Worm (Caenorhabditis elegans) whole organism, midembryonic: Measurements from ENCODE around the gene col-10.

Source experiments
- T22C8.4 ChIP-seq: fragments of 200-800 bp; sonication (Bioruptor generic); IDR thresholded peaks from 2 replicates; pipeline ENCODE4 v1.3.6; 2022; ENCODE audit warnings: missing genetic modification characterization, missing compliant biosample characterization
- cog-1 ChIP-seq: sonication (generic microtip); optimal IDR thresholded peaks from 2 replicates; lab custom pipeline; 2016; ENCODE audit warnings: missing genetic modification characterization, missing compliant biosample characterization
- flt-1 ChIP-seq: fragments of 200-800 bp; sonication (Bioruptor generic); IDR thresholded peaks from 2 replicates; pipeline ENCODE4 v1.3.6; 2022; ENCODE audit warnings: missing genetic modification characterization, missing compliant biosample characterization
- klf-2 ChIP-seq: fragments of 200-800 bp; sonication (Bioruptor generic); conservative IDR thresholded peaks from 2 replicates; pipeline ENCODE4 v1.3.6; 2022; ENCODE audit warnings: missing genetic modification reagents, missing genetic modification characterization, missing compliant biosample characterization
- med-1 ChIP-seq: sonication (generic microtip); optimal IDR thresholded peaks from 2 replicates; lab custom pipeline; 2017; ENCODE audit warnings: missing genetic modification characterization, mild to moderate bottlenecking, missing compliant biosample characterization, antibody characterized with exemption, missing genetic modification reagents; ENCODE audit not compliant: insufficient read depth
- ref-1 ChIP-seq: fragments of 200-800 bp; sonication (Bioruptor generic); conservative IDR thresholded peaks from 2 replicates; pipeline ENCODE4 v1.3.6; 2022; ENCODE audit warnings: missing genetic modification reagents, missing genetic modification characterization, missing compliant biosample characterization
- tab-1 ChIP-seq: fragments of 200-800 bp; sonication (Bioruptor generic); IDR thresholded peaks from 2 replicates; pipeline ENCODE4 v1.3.6; 2022; ENCODE audit warnings: missing genetic modification characterization, missing compliant biosample characterization
- ztf-23 ChIP-seq: fragments of 200-800 bp; sonication (Bioruptor generic); IDR thresholded peaks from 2 replicates; pipeline ENCODE4 v1.3.6; 2022; ENCODE audit warnings: missing genetic modification reagents, missing genetic modification characterization, missing compliant biosample characterization
- ztf-29 ChIP-seq: fragments of 200-800 bp; sonication (Bioruptor generic); IDR thresholded peaks from 2 replicates; pipeline ENCODE4 v1.3.6; 2022; ENCODE audit warnings: missing genetic modification reagents, missing genetic modification characterization, missing compliant biosample characterization

Gene col-10

DNA sequence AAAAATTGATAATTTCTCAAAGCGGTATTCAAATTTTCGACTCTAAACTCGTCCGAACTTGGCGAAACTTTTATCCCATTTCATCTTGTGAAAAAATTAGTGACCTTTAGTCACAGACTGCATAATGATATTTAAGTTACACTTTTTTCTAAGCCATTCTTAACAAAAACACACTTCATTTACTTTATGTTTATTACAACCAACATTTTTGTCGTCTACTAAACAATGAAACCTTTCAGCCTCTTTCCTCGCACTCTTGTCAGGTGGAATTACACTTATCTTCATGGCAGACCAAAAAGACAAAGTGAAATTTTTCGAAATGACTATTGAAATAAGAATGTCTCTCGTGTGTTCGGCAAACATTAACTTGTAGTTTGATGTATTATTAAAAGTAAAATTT is 1.2 kb downstream of the col-10 start:
- TF ChIP-seq T22C8.4 (GFP tag; lab: Robert Waterston, UW) (no peak), tab-1 (GFP tag; lab: Robert Waterston, UW) (no peak), med-1 (GFP tag; lab: Kevin White, UChicago) (no peak), flt-1 (GFP tag; lab: Robert Waterston, UW) (no peak), cog-1 (tag; lab: Kevin White, UChicago) (no peak), ref-1 (GFP tag; lab: Robert Waterston, UW) (no peak), klf-2 (no peak), ztf-29 (no peak), ztf-23 (GFP tag; lab: Robert Waterston, UW) (no peak)

DNA sequence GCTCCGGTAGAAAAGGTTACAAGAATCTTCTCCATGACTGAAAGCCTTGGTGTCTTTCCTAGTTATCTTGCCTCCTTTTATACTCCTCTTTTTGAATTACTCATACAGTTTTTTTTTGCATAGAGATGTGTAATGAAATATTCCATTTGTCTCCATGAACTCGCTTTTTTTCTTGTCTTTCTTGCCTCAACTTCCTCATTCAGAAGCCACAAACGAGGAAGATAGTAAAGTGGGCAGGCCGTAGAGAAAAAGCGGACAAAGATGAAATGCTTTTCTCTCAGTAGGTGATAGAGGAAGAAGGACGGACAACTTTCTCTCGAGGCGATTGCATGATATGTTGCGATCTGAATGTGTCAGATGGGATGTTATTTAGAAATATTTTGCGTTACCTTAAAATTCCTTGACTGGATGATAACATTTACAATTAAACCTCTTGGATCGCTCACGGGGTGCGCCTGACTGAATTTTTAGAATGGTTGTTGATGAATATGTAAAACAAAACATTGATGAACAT is 2.1 kb downstream of the col-10 start, which contains the start of gene col-145:
Gene col-145, minus strand, starts transcription at position 51 of the 514 bp plus-strand sequence.
- TF ChIP-seq cog-1 (tag; lab: Kevin White, UChicago) (no peak), med-1 (GFP tag; lab: Kevin White, UChicago) (no peak), ztf-29 (no peak), ztf-23 (GFP tag; lab: Robert Waterston, UW) (no peak), tab-1 (GFP tag; lab: Robert Waterston, UW) (no peak), flt-1 (GFP tag; lab: Robert Waterston, UW) (no peak), T22C8.4 (GFP tag; lab: Robert Waterston, UW) (no peak), ref-1 (GFP tag; lab: Robert Waterston, UW) (no peak), klf-2 (no peak)

DNA sequence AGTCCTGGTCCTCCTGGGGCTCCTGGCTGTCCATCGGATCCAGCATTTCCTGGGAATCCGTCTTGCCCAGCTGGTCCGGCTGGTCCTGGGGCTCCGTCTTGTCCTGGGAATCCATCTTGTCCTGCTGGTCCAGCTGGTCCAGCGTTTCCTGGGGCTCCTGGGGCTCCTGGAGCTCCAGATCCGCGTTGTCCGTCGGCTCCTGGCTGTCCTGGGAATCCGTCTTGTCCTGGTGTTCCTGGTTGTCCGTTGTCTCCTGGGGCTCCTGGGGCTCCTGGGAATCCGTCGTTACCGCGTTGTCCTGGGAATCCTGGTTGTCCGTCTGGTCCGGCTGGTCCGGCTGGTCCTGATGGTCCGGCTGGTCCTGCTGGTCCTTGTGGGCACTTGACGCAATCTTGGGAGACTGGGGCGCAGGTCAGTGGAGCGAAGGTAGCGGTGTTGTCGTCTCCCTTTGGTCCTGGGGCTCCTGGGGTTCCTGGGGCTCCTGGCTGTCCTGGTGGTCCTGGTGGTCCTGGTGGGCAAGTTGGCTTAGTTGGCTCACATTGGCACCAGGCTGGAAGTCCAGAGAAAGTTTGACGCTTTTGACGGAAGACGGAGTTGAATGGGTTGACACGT is 2.9 kb downstream of the col-10 start:
- TF ChIP-seq T22C8.4 (GFP tag; lab: Robert Waterston, UW): no peak
- no peak for TF ChIP-seq med-1 (GFP tag; lab: Kevin White, UChicago)
- TF ChIP-seq ref-1 (GFP tag; lab: Robert Waterston, UW): no peak
- no peak for TF ChIP-seq ztf-29
- no peak for TF ChIP-seq ztf-23 (GFP tag; lab: Robert Waterston, UW)
- TF ChIP-seq cog-1 (tag; lab: Kevin White, UChicago): no peak
- TF ChIP-seq tab-1 (GFP tag; lab: Robert Waterston, UW): no peak

DNA sequence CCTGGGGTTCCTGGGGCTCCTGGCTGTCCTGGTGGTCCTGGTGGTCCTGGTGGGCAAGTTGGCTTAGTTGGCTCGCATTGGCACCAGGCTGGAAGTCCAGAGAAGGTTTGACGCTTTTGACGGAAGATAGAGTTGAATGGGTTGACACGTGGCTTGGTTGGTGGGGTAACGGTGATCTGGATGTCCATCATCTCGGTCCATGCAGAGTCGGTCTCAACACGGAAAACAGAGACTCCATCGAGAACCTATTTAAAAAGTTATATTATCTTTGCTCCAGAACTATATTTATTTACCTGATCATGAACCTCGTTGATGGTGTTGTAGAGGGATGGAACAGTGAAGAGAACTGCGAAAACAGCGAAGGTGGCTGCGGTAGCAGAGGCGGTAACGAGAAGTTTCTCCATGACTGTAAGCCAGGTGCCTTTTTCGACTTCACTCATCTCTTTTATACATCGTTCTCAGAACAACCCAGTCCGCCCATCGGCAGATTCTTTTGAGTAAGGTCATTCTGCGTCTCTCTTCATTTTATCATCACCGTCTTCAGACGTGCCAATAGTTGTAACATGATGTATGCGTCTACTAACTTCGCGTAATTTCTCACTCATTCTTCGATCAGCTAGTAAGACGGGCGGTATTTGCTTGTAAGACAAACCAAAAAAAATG is 4.8 kb downstream of the col-10 start, which contains the start of gene col-144:
Gene col-144, minus strand, starts transcription at position 419 of the 663 bp plus-strand sequence.
- TF ChIP-seq ztf-29 (no peak), klf-2 (no peak), tab-1 (GFP tag; lab: Robert Waterston, UW) (no peak), med-1 (GFP tag; lab: Kevin White, UChicago) (no peak), ref-1 (GFP tag; lab: Robert Waterston, UW) (no peak), flt-1 (GFP tag; lab: Robert Waterston, UW) (no peak), ztf-23 (GFP tag; lab: Robert Waterston, UW) (no peak), cog-1 (tag; lab: Kevin White, UChicago) (no peak)

DNA sequence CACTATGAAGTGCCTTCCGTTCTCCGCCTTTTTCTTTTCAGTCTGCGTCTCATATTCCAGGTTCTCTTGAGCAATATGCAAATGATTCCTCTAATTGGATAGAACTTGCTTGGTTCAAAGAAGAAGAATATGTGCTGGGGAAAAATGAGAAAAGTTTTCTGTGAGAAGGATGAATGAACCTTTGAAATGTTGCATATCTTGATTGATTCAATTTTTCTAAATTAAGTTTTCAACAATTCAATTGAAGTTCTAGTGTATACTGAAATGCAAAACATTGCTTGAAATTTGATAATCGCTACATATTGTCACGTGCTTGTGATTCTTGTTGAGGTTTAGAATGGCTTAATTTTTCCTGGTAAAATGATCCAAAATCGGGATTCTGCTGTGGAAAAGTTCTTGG is 7.5 kb downstream of the col-10 start:
- TF ChIP-seq ztf-23 (GFP tag; lab: Robert Waterston, UW) (no peak), ztf-29 (no peak), cog-1 (tag; lab: Kevin White, UChicago) (no peak), tab-1 (GFP tag; lab: Robert Waterston, UW) (no peak), flt-1 (GFP tag; lab: Robert Waterston, UW) (no peak), med-1 (GFP tag; lab: Kevin White, UChicago) (no peak), ref-1 (GFP tag; lab: Robert Waterston, UW) (no peak), T22C8.4 (GFP tag; lab: Robert Waterston, UW) (no peak), klf-2 (no peak)

DNA sequence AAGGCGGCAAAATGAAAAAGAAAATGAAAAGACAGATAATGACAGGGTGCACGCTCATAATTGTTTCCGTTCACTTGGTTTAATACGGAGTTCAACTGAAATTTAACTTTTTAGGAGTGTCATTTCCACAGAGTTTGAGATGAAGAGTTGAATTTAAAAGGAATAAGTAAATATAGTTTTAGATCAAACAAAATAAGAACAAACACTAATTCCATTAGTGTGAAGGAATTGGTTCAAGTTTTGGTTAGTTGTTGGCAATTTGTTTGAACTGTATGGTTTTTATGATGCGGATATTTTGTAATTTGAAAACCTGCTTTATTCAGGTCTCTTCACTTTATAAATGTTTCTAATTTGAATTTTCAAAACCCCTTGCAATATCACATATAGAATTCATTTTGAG is 8.4 kb downstream of the col-10 start, which contains the start of gene B0222.15:
Gene B0222.15, minus strand, starts transcription at position 101 of the 400 bp plus-strand sequence.
- TF ChIP-seq ztf-23 (GFP tag; lab: Robert Waterston, UW) (no peak), T22C8.4 (GFP tag; lab: Robert Waterston, UW) (no peak), ref-1 (GFP tag; lab: Robert Waterston, UW) (no peak), klf-2 (no peak), cog-1 (tag; lab: Kevin White, UChicago) (no peak), med-1 (GFP tag; lab: Kevin White, UChicago) (no peak), tab-1 (GFP tag; lab: Robert Waterston, UW) (no peak), ztf-29 (no peak), flt-1 (GFP tag; lab: Robert Waterston, UW) (no peak)

DNA sequence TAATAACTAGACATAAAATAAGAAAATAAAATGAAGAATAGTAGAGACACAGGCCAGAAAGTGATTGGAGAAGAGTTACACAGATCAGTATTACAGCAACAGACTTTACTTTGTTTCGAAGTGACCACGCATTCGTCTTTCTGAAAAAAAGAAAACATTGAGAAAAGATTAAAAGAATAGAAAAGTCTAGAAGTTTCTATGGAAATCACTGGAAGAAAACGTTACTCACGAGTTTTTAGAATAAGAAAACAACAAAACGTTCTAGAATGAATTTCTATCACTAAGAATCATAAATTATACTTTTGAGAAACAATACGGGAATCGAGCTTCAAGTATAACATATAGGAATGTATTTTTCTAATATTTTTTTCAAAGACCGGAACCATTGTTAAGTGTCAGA is 9.5 kb downstream of the col-10 start:
- TF ChIP-seq flt-1 (GFP tag; lab: Robert Waterston, UW) (no peak), med-1 (GFP tag; lab: Kevin White, UChicago) (no peak), ztf-23 (GFP tag; lab: Robert Waterston, UW) (no peak), ztf-29 (no peak), cog-1 (tag; lab: Kevin White, UChicago) (no peak), tab-1 (GFP tag; lab: Robert Waterston, UW) (no peak), T22C8.4 (GFP tag; lab: Robert Waterston, UW) (no peak), ref-1 (GFP tag; lab: Robert Waterston, UW) (no peak), klf-2 (no peak)

DNA sequence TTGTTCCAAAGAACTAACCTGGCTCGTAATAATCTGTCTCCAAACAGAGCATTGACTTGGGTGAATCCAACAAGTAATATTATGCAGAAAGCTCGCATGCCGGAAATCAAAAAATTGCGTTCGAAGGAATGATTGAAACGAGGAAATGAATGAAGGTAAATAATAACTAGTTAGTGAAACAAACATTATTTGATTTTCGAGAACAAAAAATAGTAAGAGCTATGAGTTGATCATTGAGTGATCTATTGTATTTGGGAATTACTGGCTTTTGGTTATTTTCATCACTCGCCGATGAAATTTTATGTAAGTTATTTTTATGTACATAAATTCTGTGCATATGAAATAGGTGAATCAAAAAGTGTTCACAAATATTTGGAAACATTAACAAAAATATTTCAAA is 10.3 kb downstream of the col-10 start, which contains the start of gene B0222.5:
Gene B0222.5, minus strand, starts transcription at position 101 of the 400 bp plus-strand sequence.
- no peak for TF ChIP-seq T22C8.4 (GFP tag; lab: Robert Waterston, UW)
- no peak for TF ChIP-seq klf-2
- TF ChIP-seq med-1 (GFP tag; lab: Kevin White, UChicago): no peak
- no peak for TF ChIP-seq flt-1 (GFP tag; lab: Robert Waterston, UW)
- TF ChIP-seq ref-1 (GFP tag; lab: Robert Waterston, UW): no peak
- TF ChIP-seq cog-1 (tag; lab: Kevin White, UChicago): no peak
- no peak for TF ChIP-seq tab-1 (GFP tag; lab: Robert Waterston, UW)
- no peak for TF ChIP-seq ztf-23 (GFP tag; lab: Robert Waterston, UW)
- no peak for TF ChIP-seq ztf-29
